Fruit fly (Drosophila melanogaster): ENCODE results near the gene REPTOR.

REPTOR gene

DNA sequence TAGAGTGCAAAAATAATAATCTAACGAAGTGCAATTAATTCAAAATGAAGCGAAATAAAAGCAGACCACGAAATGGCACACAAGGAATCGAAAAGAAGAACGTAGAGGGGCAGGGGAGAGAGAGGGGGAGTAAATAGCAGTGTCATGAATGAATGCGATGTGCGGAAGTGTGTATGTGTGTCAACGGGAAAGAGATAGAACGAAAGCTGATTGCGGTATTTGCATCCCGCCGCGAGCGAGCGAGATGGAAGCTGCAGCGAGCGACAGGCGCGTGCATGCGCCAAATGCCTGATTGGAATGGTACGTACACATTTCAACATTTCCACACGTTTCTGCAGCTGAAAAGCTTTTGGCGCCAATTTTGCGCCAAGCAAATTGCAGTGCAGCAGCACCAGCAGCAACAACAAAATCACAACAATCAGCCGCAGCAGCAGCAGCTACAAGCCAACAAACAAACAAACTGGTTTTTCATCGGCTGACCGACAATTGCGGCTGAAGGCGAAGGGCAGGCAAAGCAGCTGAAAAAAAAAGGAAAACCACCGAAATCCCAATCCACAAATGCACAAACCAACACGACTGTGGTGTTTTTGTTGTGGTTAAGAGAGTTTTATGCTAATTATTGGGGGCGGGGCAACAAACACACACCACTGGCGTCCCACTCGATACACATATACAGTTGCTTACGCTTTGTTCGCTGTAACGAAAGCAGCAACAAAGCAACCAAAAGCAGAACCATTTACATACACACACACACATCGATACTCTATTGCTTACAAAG is 584 bp downstream of the REPTOR start (continued):
- no peak for TF ChIP-seq CG17802 (tag; optimal IDR thresholded peaks at IDR 0.05)
- no peak for TF ChIP-seq sim (GFP tag; IDR thresholded peaks at IDR 0.05)
- TF ChIP-seq CG8765 (GFP tag; IDR thresholded peaks at IDR 0.05): no peak
- peak; percentile 24 for TF ChIP-seq pros (GFP tag; optimal IDR thresholded peaks at IDR 0.05)
- TF ChIP-seq CG12769 (tag; optimal IDR thresholded peaks at IDR 0.05): peak; percentile 65
- no peak for TF ChIP-seq Ets97D (GFP tag; optimal IDR thresholded peaks at IDR 0.05)
- no peak for TF ChIP-seq Pdp1 (GFP tag; optimal IDR thresholded peaks at IDR 0.05)
- TF ChIP-seq CG12391 (tag; optimal IDR thresholded peaks at IDR 0.05): no peak
- TF ChIP-seq dysf (GFP tag; IDR thresholded peaks at IDR 0.05): no peak
- TF ChIP-seq dmrt99B (tag; optimal IDR thresholded peaks at IDR 0.05): no peak
- TF ChIP-seq CG17568 (GFP tag; optimal IDR thresholded peaks at IDR 0.05): no peak
- TF ChIP-seq zf30C (GFP tag; optimal IDR thresholded peaks at IDR 0.05): peak; percentile 2
- TF ChIP-seq CG15601 (tag; optimal IDR thresholded peaks at IDR 0.05): no peak
- no peak for TF ChIP-seq Antp (GFP tag; optimal IDR thresholded peaks at IDR 0.05)
- TF ChIP-seq CG33557 (GFP tag; optimal IDR thresholded peaks at IDR 0.05): no peak
- no peak for TF ChIP-seq CG7556 (GFP tag; optimal IDR thresholded peaks at IDR 0.05)
- no peak for TF ChIP-seq Hmx (GFP tag; optimal IDR thresholded peaks at IDR 0.05)
- TF ChIP-seq CG15269 (tag; optimal IDR thresholded peaks at IDR 0.05): no peak
- TF ChIP-seq NC2β (GFP tag; optimal IDR thresholded peaks at IDR 0.05): no peak
- peak; percentile 94 for TF ChIP-seq cg (GFP tag; optimal IDR thresholded peaks at IDR 0.05)
- TF ChIP-seq CG1233 (GFP tag; optimal IDR thresholded peaks at IDR 0.05): no peak
- TF ChIP-seq cwo (GFP tag; optimal IDR thresholded peaks at IDR 0.05): no peak
- TF ChIP-seq ewg (GFP tag; optimal IDR thresholded peaks at IDR 0.05): peak; percentile 67
- TF ChIP-seq unpg (GFP tag; optimal IDR thresholded peaks at IDR 0.05): no peak
- TF ChIP-seq nerfin-1 (tag; optimal IDR thresholded peaks at IDR 0.05): peak; percentile 87
- TF ChIP-seq luna (GFP tag; optimal IDR thresholded peaks at IDR 0.05): no peak
- no peak for TF ChIP-seq CG7357 (GFP tag; IDR thresholded peaks at IDR 0.05)
- TF ChIP-seq HLH54F (GFP tag; optimal IDR thresholded peaks at IDR 0.05): no peak
- peak; percentile 66 for TF ChIP-seq Med (GFP tag)
- TF ChIP-seq CG12744 (GFP tag; optimal IDR thresholded peaks at IDR 0.05): no peak
- TF ChIP-seq Dbx (GFP tag; IDR thresholded peaks at IDR 0.05): no peak
- TF ChIP-seq sna (GFP tag; IDR thresholded peaks at IDR 0.05; ENCODE audit: partially characterized antibody): no peak
- no peak for TF ChIP-seq Doc3 (GFP tag; IDR thresholded peaks at IDR 0.05; ENCODE audit: partially characterized antibody)
- no peak for TF ChIP-seq lab (GFP tag; optimal IDR thresholded peaks at IDR 0.05)
- no peak for TF ChIP-seq zen (tag; optimal IDR thresholded peaks at IDR 0.05)
- TF ChIP-seq CG16815 (GFP tag; optimal IDR thresholded peaks at IDR 0.05): no peak
- no peak for TF ChIP-seq Atf3 (GFP tag; optimal IDR thresholded peaks at IDR 0.05)
- TF ChIP-seq ATbp (GFP tag; optimal IDR thresholded peaks at IDR 0.05): no peak
- TF ChIP-seq Hand (GFP tag; optimal IDR thresholded peaks at IDR 0.05): no peak
- no peak for TF ChIP-seq dan (GFP tag; IDR thresholded peaks at IDR 0.05)
- TF ChIP-seq Eip74EF (GFP tag; optimal IDR thresholded peaks at IDR 0.05): peak in 1 of 2 experiments; percentile 93
- TF ChIP-seq sqz (GFP tag; optimal IDR thresholded peaks at IDR 0.05): peak; percentile 79
- no peak for TF ChIP-seq amos (GFP tag; IDR thresholded peaks at IDR 0.05; ENCODE audit: partially characterized antibody)
- peak; percentile 72 for TF ChIP-seq sens (GFP tag)
- no peak for TF ChIP-seq CG1647 (GFP tag; optimal IDR thresholded peaks at IDR 0.05)
- no peak for TF ChIP-seq fd102C (GFP tag; optimal IDR thresholded peaks at IDR 0.05)
- TF ChIP-seq ems (GFP tag; optimal IDR thresholded peaks at IDR 0.05): no peak
- TF ChIP-seq cad (GFP tag; optimal IDR thresholded peaks at IDR 0.05): no peak
